Fruit fly (Drosophila melanogaster) whole organism, adult: ENCODE data around the gene Pif1B.

Experiments used
- CG1620 ChIP-seq: fragments of 200-800 bp; sonication (Bioruptor generic); optimal IDR thresholded peaks from 2 replicates; lab custom pipeline; 2016; ENCODE audit warnings: missing biosample characterization, missing genetic modification characterization
- CG33017 ChIP-seq: fragments of 200-800 bp; sonication (Bioruptor generic); optimal IDR thresholded peaks from 2 replicates; lab custom pipeline; 2018; ENCODE audit warnings: missing biosample characterization, mild to moderate bottlenecking, missing genetic modification characterization, moderate library complexity
- CG7045 ChIP-seq: fragments of 200-800 bp; sonication (Bioruptor generic); optimal IDR thresholded peaks from 2 replicates; lab custom pipeline; 2017; ENCODE audit warnings: missing biosample characterization, mild to moderate bottlenecking, missing genetic modification characterization
- Clk ChIP-seq: fragments of 200-800 bp; sonication (Bioruptor generic); optimal IDR thresholded peaks from 2 replicates; lab custom pipeline; 2017; ENCODE audit warnings: missing biosample characterization, missing genetic modification characterization
- Crg-1 ChIP-seq: fragments of 200-800 bp; sonication (Bioruptor generic); optimal IDR thresholded peaks from 2 replicates; lab custom pipeline; 2016; ENCODE audit warnings: missing biosample characterization, missing genetic modification characterization
- Hr96 ChIP-seq: fragments of 200-800 bp; sonication (Bioruptor generic); optimal IDR thresholded peaks from 2 replicates; lab custom pipeline; 2016; ENCODE audit warnings: missing biosample characterization, missing genetic modification characterization
- Mnt ChIP-seq: fragments of 200-800 bp; sonication (Bioruptor generic); optimal IDR thresholded peaks from 2 replicates; lab custom pipeline; 2016; ENCODE audit warnings: missing biosample characterization, mild to moderate bottlenecking, missing genetic modification characterization
- cnc ChIP-seq, 2 experiments: fragments of >200 bp; optimal IDR thresholded peaks; 2 replicates each; lab custom pipeline; 2017
- kay ChIP-seq: fragments of 200-800 bp; sonication (Bioruptor generic); peaks from one replicate; lab custom pipeline; 2016; ENCODE audit warnings: missing biosample characterization, missing genetic modification characterization, borderline replicate concordance
- ovo ChIP-seq: fragments of 200-800 bp; sonication (Bioruptor generic); optimal IDR thresholded peaks from 2 replicates; lab custom pipeline; 2016; ENCODE audit warnings: missing biosample characterization, missing genetic modification characterization
- pad ChIP-seq: fragments of 200-800 bp; sonication (Bioruptor generic); optimal IDR thresholded peaks from 3 replicates; lab custom pipeline; 2017; ENCODE audit warnings: missing biosample characterization, missing genetic modification characterization, mild to moderate bottlenecking, moderate library complexity, missing genetic modification reagents
- toe ChIP-seq: fragments of 200-800 bp; sonication (Bioruptor generic); optimal IDR thresholded peaks from 2 replicates; lab custom pipeline; 2016; ENCODE audit warnings: missing biosample characterization, missing genetic modification characterization

dm6 chr3R:8815074-8815473 is 14.1 kb upstream of the Pif1B start:
- TF ChIP-seq toe (GFP tag; lab: Kevin White, UChicago) (no peak), Clk (GFP tag; lab: Kevin White, UChicago) (peak; percentile 0), CG7045 (GFP tag; lab: Kevin White, UChicago) (no peak), ovo (GFP tag; lab: Kevin White, UChicago) (no peak), CG33017 (no peak), pad (GFP tag; lab: Kevin White, UChicago) (no peak), cnc (optimal IDR thresholded peaks at IDR 0.05; lab: Kevin White, UChicago) (no peak), Mnt (GFP tag; lab: Kevin White, UChicago) (no peak), Crg-1 (GFP tag; lab: Kevin White, UChicago) (no peak), Hr96 (GFP tag; lab: Kevin White, UChicago) (no peak), kay (GFP tag; lab: Kevin White, UChicago) (no peak), CG1620 (peak; percentile 0)
